Worm (Caenorhabditis elegans) whole organism, young adult: Measurements from ENCODE around the gene F36H12.5.

Source experiments
- B0261.1 ChIP-seq: sonication (generic microtip); optimal IDR thresholded peaks from 2 replicates; lab custom pipeline; 2016; ENCODE audit warnings: mild to moderate bottlenecking, missing genetic modification characterization, moderate library complexity, missing compliant biosample characterization
- athp-1 ChIP-seq: sonication (generic microtip); optimal IDR thresholded peaks from 2 replicates; lab custom pipeline; 2017; ENCODE audit warnings: mild to moderate bottlenecking, missing genetic modification characterization, missing compliant biosample characterization
- attf-5 ChIP-seq: fragments of 200-800 bp; sonication (Bioruptor generic); optimal IDR thresholded peaks from 2 replicates; lab custom pipeline; 2018; ENCODE audit warnings: mild to moderate bottlenecking, missing genetic modification characterization, missing compliant biosample characterization
- ekl-4 ChIP-seq: fragments of 200-800 bp; sonication (Bioruptor generic); IDR thresholded peaks from 2 replicates; pipeline ENCODE4 v1.3.6; 2022; ENCODE audit warnings: missing genetic modification reagents, missing genetic modification characterization, missing compliant biosample characterization
- madf-10 ChIP-seq: sonication (generic microtip); optimal IDR thresholded peaks from 2 replicates; lab custom pipeline; 2016; ENCODE audit warnings: mild to moderate bottlenecking, missing genetic modification characterization, missing compliant biosample characterization
- repo-1 ChIP-seq: sonication (generic microtip); optimal IDR thresholded peaks from 2 replicates; lab custom pipeline; 2017; ENCODE audit warnings: mild to moderate bottlenecking, missing genetic modification characterization, missing compliant biosample characterization
- snpc-4 ChIP-seq, 5 experiments: fragments of 150-350 bp in 1 of 5; sonication (generic microtip) in 4 of 5; optimal IDR thresholded peaks; 2 replicates each; lab custom pipeline; 2014 to 2018; ENCODE audit warnings: missing genetic modification characterization in 5 of 5, missing biosample characterization in 3 of 5, antibody characterized with exemption in 2 of 5, mild to moderate bottlenecking in 2 of 5, missing compliant biosample characterization in 2 of 5, missing genotype in 2 of 5, moderate library complexity in 2 of 5, missing genetic modification reagents in 1 of 5
- somi-1 ChIP-seq: fragments of 200-800 bp; sonication (Bioruptor generic); optimal IDR thresholded peaks from 2 replicates; lab custom pipeline; 2018; ENCODE audit warnings: mild to moderate bottlenecking, missing genetic modification characterization, missing compliant biosample characterization
- tlf-1 ChIP-seq: fragments of 200-800 bp; sonication (Bioruptor generic); optimal IDR thresholded peaks from 2 replicates; lab custom pipeline; 2018; ENCODE audit warnings: mild to moderate bottlenecking, missing genetic modification characterization, missing compliant biosample characterization
- unc-130 ChIP-seq: sonication (generic microtip); optimal IDR thresholded peaks from 2 replicates; lab custom pipeline; 2016; ENCODE audit warnings: missing genetic modification reagents, missing genetic modification characterization, missing compliant biosample characterization
- unc-62 ChIP-seq: fragments of 150-350 bp; optimal IDR thresholded peaks from 2 replicates; lab custom pipeline; 2014; ENCODE audit warnings: missing biosample characterization, missing genetic modification reagents, missing genetic modification characterization

DNA sequence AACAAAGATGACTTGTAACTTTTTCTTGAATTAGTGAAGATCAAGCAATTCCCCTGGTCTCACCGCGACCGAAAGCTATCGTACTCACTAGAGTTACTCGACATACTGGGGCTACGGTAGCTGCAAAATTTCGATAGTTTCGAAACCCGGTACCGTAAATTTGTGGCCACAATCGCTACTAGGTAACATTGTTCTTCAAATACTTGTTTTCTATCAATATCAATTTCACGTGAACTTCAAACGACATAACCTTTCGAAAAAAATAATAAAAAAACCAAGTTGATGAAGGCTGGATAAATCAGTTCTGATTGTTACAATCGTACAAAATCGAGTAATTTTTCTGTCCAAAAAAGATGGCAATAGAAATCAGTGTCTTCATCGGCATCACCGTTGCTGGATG, 5.9 kb downstream of the F36H12.5 start, which contains the start of gene F36H12.3:
- TF ChIP-seq B0261.1 = no peak
- TF ChIP-seq somi-1 = no peak
- no peak for TF ChIP-seq snpc-4 (GFP tag; optimal IDR thresholded peaks at IDR 0.05; lab: Kevin White, UChicago)
- no peak for TF ChIP-seq snpc-4 (tag; optimal IDR thresholded peaks at IDR 0.05; lab: Kevin White, UChicago)
- no peak for TF ChIP-seq repo-1 (tag; lab: Kevin White, UChicago)
- no peak for TF ChIP-seq unc-62 (GFP tag; lab: Kevin White, UChicago)
- TF ChIP-seq athp-1 (tag; lab: Kevin White, UChicago) = no peak
- no peak for TF ChIP-seq ekl-4
- no peak for TF ChIP-seq unc-130 (GFP tag; lab: Kevin White, UChicago)
- no peak for TF ChIP-seq tlf-1 (GFP tag; lab: Kevin White, UChicago)
- TF ChIP-seq attf-5 (GFP tag; lab: Kevin White, UChicago) = no peak
- TF ChIP-seq madf-10 (tag; lab: Kevin White, UChicago) = no peak
